Worm (Caenorhabditis elegans) whole organism, dauer: ENCODE data around the gene F11G11.14.
"Not testable (repeated sequence)": the region's sequence is repeated elsewhere in the genome, so short reads cannot be mapped to it uniquely, and the experiment has no call there.

Source experiments
- unc-62 ChIP-seq: sonication (generic microtip); optimal IDR thresholded peaks from 2 replicates; lab custom pipeline; 2017; ENCODE audit warnings: missing biosample characterization, missing genetic modification reagents, missing genetic modification characterization

F11G11.14 gene

ce11 chrII:4863357-4863756 lies at the start of gene F11G11.14, which contains the start of gene mpst-4:
F11G11.14 (plus strand) TSS chrII:4863681.
mpst-4 (minus strand) TSS chrII:4863457.
- TF ChIP-seq unc-62 (GFP tag; lab: Kevin White, UChicago), result no peak

DNA sequence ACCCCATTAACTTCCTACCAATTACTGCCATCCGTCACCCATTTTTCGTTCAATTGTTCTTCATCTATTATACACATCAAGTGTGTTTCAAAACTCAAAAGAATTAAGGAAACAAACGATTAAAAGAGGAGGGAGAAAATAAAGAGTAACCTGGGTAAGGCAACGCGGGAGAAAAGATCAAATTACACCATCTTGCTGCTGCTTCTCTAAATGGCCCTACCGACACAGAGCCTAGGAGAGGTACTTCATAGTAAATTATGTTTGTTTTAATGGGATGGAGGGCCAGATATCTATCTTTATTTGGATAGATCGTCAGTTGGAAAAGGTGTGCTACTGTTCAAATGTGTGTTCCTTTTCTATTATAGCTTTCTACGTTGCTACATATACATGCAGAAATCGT lies 48.1 kb upstream of the F11G11.14 start:
- TF ChIP-seq unc-62 (GFP tag; lab: Kevin White, UChicago), result no peak

ce11 chrII:4818780-4819179 lies 44.7 kb upstream of the F11G11.14 start:
- no peak for TF ChIP-seq unc-62 (GFP tag; lab: Kevin White, UChicago)

- no peak for TF ChIP-seq unc-62 (GFP tag; lab: Kevin White, UChicago)
Measured at ce11 chrII:4821739-4822138, 41.7 kb upstream of the F11G11.14 start, which contains the start of gene lact-5. lact-5 (minus strand) TSS chrII:4821739.

DNA sequence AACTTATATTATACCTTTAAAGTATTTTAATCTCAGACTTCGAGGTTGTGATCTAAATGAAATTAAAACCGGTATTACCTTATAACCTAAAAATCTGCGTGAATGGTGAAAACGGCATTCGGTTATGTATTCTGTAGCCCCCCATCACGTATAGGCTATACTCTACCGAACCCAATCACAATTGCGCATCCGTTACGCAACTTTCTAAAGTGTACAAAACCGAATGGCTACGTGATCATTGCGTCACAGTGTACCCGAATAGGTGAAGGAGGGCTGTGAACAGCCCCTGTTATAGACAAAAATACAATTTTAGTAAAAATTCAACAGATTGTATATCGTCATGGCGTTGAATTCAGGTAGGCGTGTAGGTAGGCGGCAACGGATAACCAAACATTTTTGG lies 40.9 kb upstream of the F11G11.14 start:
- TF ChIP-seq unc-62 (GFP tag; lab: Kevin White, UChicago), result no peak

DNA sequence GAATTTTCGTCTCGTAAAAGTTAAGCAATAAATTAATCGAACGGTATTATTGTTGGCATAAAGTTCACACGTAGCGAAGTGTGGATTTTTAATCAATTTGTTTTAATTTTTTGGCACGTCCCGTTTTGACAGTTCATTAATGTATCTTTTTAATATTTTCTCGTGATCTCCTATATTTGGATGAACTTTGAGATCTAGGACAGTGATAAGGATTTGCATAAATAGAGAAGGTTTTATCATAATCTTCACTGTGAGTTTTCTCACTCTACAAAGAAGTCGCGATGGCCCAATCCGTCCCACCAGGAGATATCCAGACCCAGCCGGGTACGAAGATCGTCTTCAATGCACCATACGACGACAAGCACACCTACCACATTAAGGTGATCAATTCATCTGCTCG lies 38.3 kb upstream of the F11G11.14 start, which contains the start of the genes C33F10.8 and msp-40:
TSS of gene C33F10.8 (minus strand) at position 101 of the 400 bp plus-strand sequence.
TSS of gene msp-40 (plus strand) at position 282 of the 400 bp plus-strand sequence.
- not testable (repeated sequence) for TF ChIP-seq unc-62 (GFP tag; lab: Kevin White, UChicago)

DNA sequence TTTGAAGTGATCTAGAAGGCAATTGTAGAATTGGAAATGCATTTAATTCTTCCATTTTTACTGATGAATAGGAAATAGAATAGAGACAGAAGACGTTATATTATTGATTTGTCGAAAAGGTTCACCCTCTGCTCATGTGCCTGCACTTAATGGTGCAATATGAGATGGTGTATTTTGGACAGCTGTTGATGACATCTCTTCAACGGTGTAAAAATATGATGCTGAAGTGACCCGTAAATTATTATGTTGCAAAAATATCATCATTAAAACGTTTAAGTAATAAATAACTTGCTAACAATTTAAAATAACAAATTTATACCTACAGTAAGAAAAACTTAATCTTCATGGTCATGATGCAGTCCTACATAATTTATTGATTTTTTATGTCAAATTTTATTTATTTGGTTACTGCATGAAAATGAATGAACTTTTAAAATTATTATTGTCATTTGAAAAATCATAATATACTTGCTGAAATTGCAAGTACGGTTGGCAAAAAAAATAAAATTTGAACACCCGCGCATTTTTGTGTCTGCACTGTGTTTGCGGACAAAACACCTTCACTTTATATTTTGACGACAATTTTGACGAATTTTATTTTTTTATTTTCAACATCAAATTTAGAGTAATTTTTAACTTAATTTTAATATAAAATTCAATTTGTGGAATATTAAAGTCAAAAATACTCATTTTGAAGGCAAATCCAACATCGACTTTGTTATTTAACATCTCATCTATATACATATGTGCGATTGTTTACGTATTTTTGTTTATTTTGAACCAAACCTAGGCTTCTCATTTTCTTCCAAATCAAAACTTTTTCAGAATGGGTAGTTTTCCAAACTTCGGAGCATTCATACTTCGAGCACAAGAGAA lies 35.5 kb upstream of the F11G11.14 start, which contains the start of the genes fbxb-88 and tbck-1:
TSS of gene fbxb-88 (minus strand) at position 151 of the 876 bp plus-strand sequence.
TSS of gene tbck-1 (plus strand) at position 826 of the 876 bp plus-strand sequence.
- TF ChIP-seq unc-62 (GFP tag; lab: Kevin White, UChicago), result no peak

DNA sequence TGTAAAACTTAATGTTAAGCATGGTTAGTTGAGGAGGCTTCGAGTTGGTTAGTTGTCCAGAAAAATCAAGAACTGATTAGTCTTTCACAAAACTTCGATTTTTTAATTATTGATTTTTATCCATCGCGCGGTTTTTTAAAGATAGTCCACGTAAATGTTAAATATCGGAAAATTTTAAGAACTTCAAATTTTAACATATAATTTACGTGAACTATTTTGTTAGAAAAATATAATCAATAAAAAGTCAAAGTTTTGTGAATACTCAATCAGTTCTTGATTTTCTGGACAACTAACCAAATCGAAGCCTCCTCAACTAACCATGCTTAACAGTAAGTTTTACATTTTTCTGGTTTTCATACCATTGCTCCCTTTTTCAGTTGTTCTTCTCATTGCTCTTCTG lies 28.7 kb upstream of the F11G11.14 start, which contains the start of the genes C33F10.11 and C33F10.1:
TSS of gene C33F10.11 (minus strand) at position 101 of the 400 bp plus-strand sequence.
TSS of gene C33F10.1 (plus strand) at position 263 of the 400 bp plus-strand sequence.
- TF ChIP-seq unc-62 (GFP tag; lab: Kevin White, UChicago), result no peak

ce11 chrII:4837659-4838058 lies 25.8 kb upstream of the F11G11.14 start, which contains the start of gene C33F10.12:
C33F10.12 (minus strand) TSS chrII:4837759.
- no peak for TF ChIP-seq unc-62 (GFP tag; lab: Kevin White, UChicago)

DNA sequence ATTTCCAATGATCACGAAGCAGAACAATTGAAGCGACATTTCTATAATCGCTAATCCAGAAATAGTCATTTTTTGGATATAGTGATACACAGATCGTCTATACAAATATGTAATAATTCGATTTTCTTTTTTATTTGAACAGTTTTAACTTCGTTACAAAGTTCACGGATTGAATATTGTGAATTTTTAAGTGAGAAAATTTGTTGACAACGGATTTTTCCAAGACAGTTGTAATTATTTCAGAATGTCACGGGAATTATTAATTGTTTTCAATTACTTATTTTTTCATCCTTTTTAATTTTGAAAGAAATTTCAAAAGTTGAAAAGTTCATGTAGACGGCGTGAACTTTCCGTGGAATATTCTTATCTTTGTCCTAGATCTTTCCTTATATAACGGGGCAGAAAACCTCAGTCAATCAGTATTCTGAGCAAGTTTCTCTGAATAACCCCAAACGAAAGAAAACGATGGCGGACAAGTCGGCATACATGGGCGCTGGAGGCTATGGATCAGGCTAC lies 21.3 kb upstream of the F11G11.14 start, which contains the start of the genes T23B7.2 and nspd-4:
TSS of gene T23B7.2 (minus strand) at position 101 of the 516 bp plus-strand sequence.
TSS of gene nspd-4 (plus strand) at position 466 of the 516 bp plus-strand sequence.
- TF ChIP-seq unc-62 (GFP tag; lab: Kevin White, UChicago), result not testable (repeated sequence)

DNA sequence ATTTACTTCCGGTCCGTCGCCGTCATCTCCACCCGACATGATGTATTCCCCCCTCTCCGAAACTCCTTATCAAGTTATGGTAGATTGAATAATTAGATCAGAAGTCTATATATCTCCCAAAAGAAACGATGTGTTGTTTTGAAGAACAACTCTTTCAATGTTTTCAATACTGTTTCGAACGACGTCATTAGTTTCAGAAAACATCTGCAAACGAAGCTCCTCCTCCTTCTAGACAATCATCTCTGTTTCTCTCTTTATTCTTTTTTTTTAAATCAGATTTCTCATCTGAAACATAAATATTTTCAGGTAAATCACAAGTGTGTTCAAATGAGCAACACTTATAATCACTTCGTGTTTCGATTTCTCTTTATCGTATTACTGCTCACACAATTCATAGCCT lies 13.6 kb upstream of the F11G11.14 start, which contains the start of gene T23B7.3:
TSS of gene T23B7.3 (plus strand) at position 301 of the 400 bp plus-strand sequence.
- TF ChIP-seq unc-62 (GFP tag; lab: Kevin White, UChicago), result no peak

DNA sequence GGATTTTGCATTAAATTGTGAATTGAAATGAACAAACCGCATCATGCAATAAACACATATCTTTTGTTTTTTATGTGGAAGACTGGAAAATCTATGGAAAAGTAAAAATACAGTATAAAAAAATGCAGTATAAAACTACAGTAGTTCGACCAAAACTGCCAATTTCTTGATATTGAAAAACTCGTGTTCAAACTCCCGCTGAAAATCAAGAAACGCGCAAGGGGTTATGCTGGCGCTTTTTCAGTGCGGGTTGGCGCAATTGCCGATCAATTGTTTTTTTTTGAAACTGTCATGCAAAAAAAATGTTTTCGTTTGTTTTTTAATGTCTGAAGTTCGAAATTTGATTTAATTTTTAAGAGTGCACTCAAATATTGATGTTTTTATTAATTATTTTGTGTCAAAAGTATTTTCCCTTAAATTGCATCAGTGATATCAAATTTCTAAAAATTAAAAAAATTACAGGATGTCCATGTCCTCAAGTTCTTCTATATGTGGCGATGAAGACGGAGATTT lies 11.8 kb upstream of the F11G11.14 start, which contains the start of gene dnj-9:
TSS of gene dnj-9 (plus strand) at position 463 of the 513 bp plus-strand sequence.
- no peak for TF ChIP-seq unc-62 (GFP tag; lab: Kevin White, UChicago)

- no peak for TF ChIP-seq unc-62 (GFP tag; lab: Kevin White, UChicago)
Measured at ce11 chrII:4854761-4855160, 8.7 kb upstream of the F11G11.14 start.

DNA sequence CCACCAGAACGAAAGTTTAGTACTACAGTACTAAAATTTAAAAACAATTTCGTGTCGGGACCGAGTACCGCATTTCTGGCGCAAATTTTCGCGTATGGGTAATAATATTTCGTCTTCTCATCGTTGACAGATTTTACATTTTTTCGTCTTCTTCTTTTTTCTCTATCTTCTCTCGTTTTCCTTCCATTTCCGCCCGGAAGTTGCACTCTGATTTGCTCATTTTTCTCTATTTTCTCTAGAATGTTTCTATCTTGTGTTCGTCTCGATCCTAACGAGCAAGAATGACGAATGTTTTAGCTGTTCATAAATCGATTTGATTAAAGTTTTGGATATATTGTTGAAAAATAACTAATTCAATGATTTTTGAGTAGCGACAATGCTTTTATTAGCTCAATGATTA lies 8.0 kb upstream of the F11G11.14 start:
- TF ChIP-seq unc-62 (GFP tag; lab: Kevin White, UChicago), result no peak

- no peak for TF ChIP-seq unc-62 (GFP tag; lab: Kevin White, UChicago)
Measured at ce11 chrII:4856113-4856512, 7.4 kb upstream of the F11G11.14 start.
